Fruit fly (Drosophila melanogaster) whole organism, embryonic: ENCODE results near the gene hmw.

Experiments used
- Atf-2 ChIP-seq: fragments of 200-800 bp; sonication (Bioruptor generic); optimal IDR thresholded peaks from 2 replicates; lab custom pipeline; 2016; ENCODE audit warnings: missing biosample characterization, missing genetic modification characterization
- CG10274 ChIP-seq: fragments of 200-800 bp; sonication (Bioruptor generic); optimal IDR thresholded peaks from 3 replicates; lab custom pipeline; 2017; ENCODE audit warnings: missing biosample characterization, mild to moderate bottlenecking, missing genetic modification characterization
- CG10366 ChIP-seq: fragments of 200-800 bp; sonication (Bioruptor generic); IDR thresholded peaks from 2 replicates; pipeline ENCODE4 v1.3.6; 2022; ENCODE audit warnings: missing biosample characterization, missing genetic modification characterization
- CG11723 ChIP-seq: fragments of 200-800 bp; sonication (Bioruptor generic); optimal IDR thresholded peaks from 2 replicates; lab custom pipeline; 2017; ENCODE audit warnings: missing biosample characterization, mild to moderate bottlenecking, missing genetic modification characterization
- CG12744 ChIP-seq: fragments of 200-800 bp; sonication (Bioruptor generic); optimal IDR thresholded peaks from 2 replicates; lab custom pipeline; 2016; ENCODE audit warnings: missing biosample characterization, missing genetic modification characterization
- CG14667 ChIP-seq: fragments of 200-800 bp; sonication (Bioruptor generic); IDR thresholded peaks from 2 replicates; pipeline ENCODE4 v1.3.6; 2022; ENCODE audit warnings: missing biosample characterization, missing genetic modification characterization
- CG1647 ChIP-seq: fragments of 200-800 bp; sonication (Bioruptor generic); optimal IDR thresholded peaks from 3 replicates; lab custom pipeline; 2016; ENCODE audit warnings: missing biosample characterization, missing genetic modification characterization
- CG16813 ChIP-seq: fragments of 200-800 bp; sonication (Bioruptor generic); IDR thresholded peaks from 3 replicates; pipeline ENCODE4 v1.3.6; 2022; ENCODE audit warnings: missing biosample characterization, missing genetic modification characterization; ENCODE audit not compliant: partially characterized antibody
- CG17361 ChIP-seq: fragments of 200-800 bp; sonication (Bioruptor generic); IDR thresholded peaks from 3 replicates; pipeline ENCODE4 v1.3.6; 2022; ENCODE audit warnings: missing biosample characterization, missing genetic modification characterization
- CG17385 ChIP-seq: fragments of 200-800 bp; sonication (Bioruptor generic); optimal IDR thresholded peaks from 3 replicates; lab custom pipeline; 2018; ENCODE audit warnings: missing biosample characterization, mild to moderate bottlenecking, missing genetic modification characterization
- CG17829 ChIP-seq: fragments of 200-800 bp; optimal IDR thresholded peaks from 2 replicates; lab custom pipeline; 2019; ENCODE audit warnings: missing biosample characterization, mild to moderate bottlenecking, missing genetic modification characterization, moderate library complexity
- CG1792 ChIP-seq: fragments of 200-800 bp; sonication (Bioruptor generic); optimal IDR thresholded peaks from 2 replicates; lab custom pipeline; 2016; ENCODE audit warnings: missing biosample characterization, missing genetic modification characterization
- CG18262 ChIP-seq: fragments of 200-800 bp; optimal IDR thresholded peaks from 3 replicates; lab custom pipeline; 2019; ENCODE audit warnings: missing biosample characterization, mild to moderate bottlenecking, missing genetic modification characterization, moderate library complexity
- CG18619 ChIP-seq: fragments of 200-800 bp; sonication (Bioruptor generic); optimal IDR thresholded peaks from 3 replicates; lab custom pipeline; 2017; ENCODE audit warnings: missing biosample characterization, mild to moderate bottlenecking, missing genetic modification characterization
- CG2120 ChIP-seq: fragments of 200-800 bp; sonication (Bioruptor generic); optimal IDR thresholded peaks from 3 replicates; lab custom pipeline; 2016; ENCODE audit warnings: missing biosample characterization, missing genetic modification characterization
- CG2199 ChIP-seq: fragments of 200-800 bp; sonication (Bioruptor generic); IDR thresholded peaks from 3 replicates; pipeline ENCODE4 v1.3.6; 2022; ENCODE audit warnings: missing biosample characterization, missing genetic modification characterization
- CG6272 ChIP-seq: fragments of 200-800 bp; sonication (Bioruptor generic); IDR thresholded peaks from 2 replicates; pipeline ENCODE4 v1.3.6; 2022; ENCODE audit warnings: missing biosample characterization, missing genetic modification characterization
- CG6854 ChIP-seq: fragments of 200-800 bp; sonication (Bioruptor generic); optimal IDR thresholded peaks from 3 replicates; lab custom pipeline; 2017; ENCODE audit warnings: missing biosample characterization, mild to moderate bottlenecking, missing genetic modification characterization
- CG8281 ChIP-seq: fragments of 200-800 bp; sonication (Bioruptor generic); optimal IDR thresholded peaks from 2 replicates; lab custom pipeline; 2018; ENCODE audit warnings: missing biosample characterization, mild to moderate bottlenecking, missing genetic modification characterization, moderate library complexity
- Dfd ChIP-seq, 2 experiments: fragments of >200 bp; optimal IDR thresholded peaks; 2 replicates each; lab custom pipeline; 2017; ENCODE audit warnings: missing biosample characterization in 2 of 2, missing genetic modification characterization in 2 of 2
- E2f2 ChIP-seq: fragments of 200-800 bp; sonication (Bioruptor generic); IDR thresholded peaks from 2 replicates; pipeline ENCODE4 v1.3.6; 2022; ENCODE audit warnings: missing biosample characterization, missing genetic modification characterization
- ERR ChIP-seq: fragments of 200-800 bp; sonication (Bioruptor generic); optimal IDR thresholded peaks from 2 replicates; lab custom pipeline; 2016; ENCODE audit warnings: missing biosample characterization, missing genetic modification characterization
- Elba2 ChIP-seq: fragments of 200-800 bp; sonication (Bioruptor generic); optimal IDR thresholded peaks from 3 replicates; lab custom pipeline; 2016; ENCODE audit warnings: missing biosample characterization, missing genetic modification characterization
- Ets97D ChIP-seq: fragments of 200-800 bp; sonication (Bioruptor generic); optimal IDR thresholded peaks from 3 replicates; lab custom pipeline; 2016; ENCODE audit warnings: missing biosample characterization, missing genetic modification characterization
- HLH54F ChIP-seq: fragments of 200-800 bp; sonication (Bioruptor generic); optimal IDR thresholded peaks from 3 replicates; lab custom pipeline; 2016; ENCODE audit warnings: missing biosample characterization, missing genetic modification characterization
- Hand ChIP-seq: fragments of 200-800 bp; sonication (Bioruptor generic); optimal IDR thresholded peaks from 2 replicates; lab custom pipeline; 2017; ENCODE audit warnings: mild to moderate bottlenecking, missing biosample characterization, missing genetic modification reagents, missing genetic modification characterization
- Hr39 ChIP-seq: fragments of >200 bp; optimal IDR thresholded peaks from 2 replicates; lab custom pipeline; 2017
- Lim3 ChIP-seq: fragments of 200-800 bp; sonication (Bioruptor generic); IDR thresholded peaks from 2 replicates; pipeline ENCODE4 v1.3.6; 2022; ENCODE audit warnings: missing biosample characterization, missing genetic modification characterization
- Max ChIP-seq: fragments of 200-800 bp; sonication (Bioruptor generic); optimal IDR thresholded peaks from 2 replicates; lab custom pipeline; 2016; ENCODE audit warnings: missing biosample characterization, mild to moderate bottlenecking, missing genetic modification characterization
- Rfx ChIP-seq: fragments of 200-800 bp; sonication (Bioruptor generic); IDR thresholded peaks from 2 replicates; pipeline ENCODE4 v1.3.6; 2022; ENCODE audit warnings: missing biosample characterization, missing genetic modification characterization
- Vsx1 ChIP-seq: fragments of 200-800 bp; sonication (Bioruptor generic); optimal IDR thresholded peaks from 2 replicates; lab custom pipeline; 2017; ENCODE audit warnings: missing biosample characterization, mild to moderate bottlenecking, missing genetic modification characterization, missing genetic modification reagents
- Xrp1 ChIP-seq: fragments of 200-800 bp; sonication (Bioruptor generic); IDR thresholded peaks from 2 replicates; pipeline ENCODE4 v1.3.6; 2022; ENCODE audit warnings: missing biosample characterization, missing genetic modification characterization
- ash1 ChIP-seq: fragments of 200-800 bp; sonication (Bioruptor generic); optimal IDR thresholded peaks from 2 replicates; lab custom pipeline; 2018; ENCODE audit warnings: missing biosample characterization, mild to moderate bottlenecking, missing genetic modification characterization
- bowl ChIP-seq: fragments of 200-800 bp; sonication (Bioruptor generic); IDR thresholded peaks from 2 replicates; pipeline ENCODE4 v1.3.6; 2022; ENCODE audit warnings: missing biosample characterization, missing genetic modification characterization
- cad ChIP-seq: fragments of >200 bp; optimal IDR thresholded peaks from 2 replicates; lab custom pipeline; 2017; ENCODE audit warnings: missing biosample characterization, missing genetic modification characterization
- ci ChIP-seq: fragments of 200-800 bp; sonication (Bioruptor generic); IDR thresholded peaks from 3 replicates; pipeline ENCODE4 v1.3.6; 2022; ENCODE audit warnings: missing biosample characterization, missing genetic modification characterization
- dan ChIP-seq: fragments of 200-800 bp; sonication (Bioruptor generic); IDR thresholded peaks from 2 replicates; pipeline ENCODE4 v1.3.6; 2022; ENCODE audit warnings: missing biosample characterization, missing genetic modification characterization
- exex ChIP-seq: fragments of 200-800 bp; sonication (Bioruptor generic); optimal IDR thresholded peaks from 4 replicates; lab custom pipeline; 2018; ENCODE audit warnings: missing biosample characterization, mild to moderate bottlenecking, missing genetic modification characterization, moderate library complexity
- ftz-f1 ChIP-seq: fragments of 200-800 bp; sonication (Bioruptor generic); optimal IDR thresholded peaks from 2 replicates; lab custom pipeline; 2016; ENCODE audit warnings: missing biosample characterization, missing genetic modification characterization
- gsb ChIP-seq: fragments of 200-800 bp; sonication (Bioruptor generic); IDR thresholded peaks from 2 replicates; pipeline ENCODE4 v1.3.6; 2022; ENCODE audit warnings: missing biosample characterization, missing genetic modification characterization
- h ChIP-seq: fragments of >200 bp; optimal IDR thresholded peaks from 2 replicates; lab custom pipeline; 2017
- lov ChIP-seq, 2 experiments: fragments of 200-800 bp in 1 of 2; fragments of >200 bp in 1 of 2; sonication (Bioruptor generic) in 1 of 2; IDR thresholded peaks in 1 of 2; optimal IDR thresholded peaks in 1 of 2; 2 replicates in 1 of 2; 3 replicates in 1 of 2; pipeline versions ENCODE4 v1.3.6 to Lab custom; 2017 to 2022; ENCODE audit warnings: missing biosample characterization in 1 of 2, missing genetic modification characterization in 1 of 2
- mam ChIP-seq: fragments of 200-800 bp; sonication (Bioruptor generic); optimal IDR thresholded peaks from 3 replicates; lab custom pipeline; 2016; ENCODE audit warnings: missing biosample characterization, missing genetic modification characterization
- pho ChIP-seq: fragments of 200-800 bp; sonication (Bioruptor generic); optimal IDR thresholded peaks from 2 replicates; lab custom pipeline; 2016; ENCODE audit warnings: missing biosample characterization, missing genetic modification characterization
- rib ChIP-seq: fragments of 200-800 bp; sonication (Bioruptor generic); IDR thresholded peaks from 2 replicates; pipeline ENCODE4 v1.3.6; 2022; ENCODE audit warnings: missing biosample characterization, missing genetic modification characterization
- sd ChIP-seq: fragments of 200-800 bp; sonication (Bioruptor generic); optimal IDR thresholded peaks from 3 replicates; lab custom pipeline; 2018; ENCODE audit warnings: missing biosample characterization, mild to moderate bottlenecking, missing genetic modification characterization, moderate library complexity
- sens-2 ChIP-seq: fragments of 200-800 bp; sonication (Bioruptor generic); IDR thresholded peaks from 2 replicates; pipeline ENCODE4 v1.3.6; 2022; ENCODE audit warnings: missing biosample characterization, missing genetic modification characterization
- toy ChIP-seq: fragments of 200-800 bp; sonication (Bioruptor generic); IDR thresholded peaks from 2 replicates; pipeline ENCODE4 v1.3.6; 2022; ENCODE audit warnings: missing biosample characterization, missing genetic modification characterization
- trem ChIP-seq: fragments of 200-800 bp; optimal IDR thresholded peaks from 3 replicates; lab custom pipeline; 2019; ENCODE audit warnings: missing biosample characterization, mild to moderate bottlenecking, missing genetic modification characterization, moderate library complexity
- zfh2 ChIP-seq: fragments of 200-800 bp; sonication (Bioruptor generic); optimal IDR thresholded peaks from 2 replicates; lab custom pipeline; 2016; ENCODE audit warnings: missing biosample characterization, missing genetic modification characterization

The hmw gene

DNA sequence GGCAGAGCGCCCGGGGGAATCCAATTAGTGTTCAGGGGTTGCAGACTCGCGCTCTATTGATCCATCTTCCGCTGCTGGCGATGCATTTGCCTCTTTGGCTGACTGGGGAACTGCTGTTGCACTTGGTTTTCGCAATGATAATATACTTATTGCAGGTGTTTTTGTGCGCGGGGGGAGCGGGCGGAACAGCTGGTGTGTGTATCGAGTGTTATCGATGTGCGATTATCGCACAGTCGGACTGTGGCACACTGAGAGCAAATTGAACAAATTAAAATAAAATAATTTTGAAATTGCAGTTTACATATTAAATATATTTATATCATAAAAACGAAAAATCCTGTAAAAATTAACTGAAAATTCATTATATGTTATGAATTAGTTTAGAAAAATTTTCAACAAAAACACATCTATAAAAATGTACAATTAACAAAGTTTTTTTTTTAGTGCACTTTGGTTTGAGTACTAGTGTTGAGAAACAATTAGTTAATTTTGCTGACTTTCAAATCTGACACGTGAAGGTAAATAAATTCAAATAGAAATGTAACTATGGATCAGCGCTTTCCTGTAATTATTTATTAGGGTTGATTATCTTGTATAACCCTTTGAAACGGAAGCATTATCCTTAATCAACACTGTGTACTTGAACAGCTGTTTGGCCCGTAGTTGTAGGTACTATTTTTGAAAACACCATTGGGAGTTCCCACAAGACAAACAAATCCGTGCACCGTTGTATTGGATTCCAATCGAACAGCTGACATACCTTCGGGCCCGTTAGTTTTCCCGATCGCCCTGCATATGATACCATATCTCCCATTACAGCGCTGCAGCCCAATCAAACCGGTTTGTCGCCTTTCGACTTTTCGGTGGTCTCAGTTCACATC, 41.0 kb downstream of the hmw start, which contains the start of the genes Wdr37 and koko (continued):
- TF ChIP-seq Atf-2 (peak; percentile 69), CG17361 (GFP tag; lab: Robert Waterston, UW) (peak; percentile 100), Xrp1 (GFP tag; lab: Robert Waterston, UW) (peak; percentile 99), Ets97D (peak; percentile 29), CG2120 (peak; percentile 94), bowl (GFP tag; lab: Robert Waterston, UW) (peak; percentile 91), toy (GFP tag; lab: Robert Waterston, UW) (peak; percentile 94), CG17829 (tag; lab: Kevin White, UChicago) (peak; percentile 98), CG18619 (GFP tag; lab: Kevin White, UChicago) (peak; percentile 94), mam (GFP tag; lab: Kevin White, UChicago) (peak; percentile 83), sens-2 (peak; percentile 78), E2f2 (peak; percentile 86), Dfd (GFP tag; optimal IDR thresholded peaks at IDR 0.05; lab: Kevin White, UChicago) (no peak), Max (peak; percentile 92), trem (peak; percentile 94), ftz-f1 (peak; percentile 47), CG10274 (GFP tag; lab: Kevin White, UChicago) (peak; percentile 62), cad (GFP tag; lab: Kevin White, UChicago) (no peak), h (no peak), exex (tag; lab: Kevin White, UChicago) (peak; percentile 85), CG6272 (GFP tag; lab: Robert Waterston, UW) (peak; percentile 97), CG6854 (GFP tag; lab: Kevin White, UChicago) (peak; percentile 87), CG14667 (GFP tag; lab: Robert Waterston, UW) (peak; percentile 99), rib (GFP tag; lab: Robert Waterston, UW) (peak; percentile 97), ash1 (peak; percentile 3), Hand (GFP tag; lab: Kevin White, UChicago) (peak; percentile 85), ERR (peak; percentile 28), Lim3 (GFP tag; lab: Robert Waterston, UW) (peak; percentile 85), pho (peak; percentile 79), CG1647 (GFP tag; lab: Kevin White, UChicago) (peak; percentile 63), sd (tag; lab: Kevin White, UChicago) (peak; percentile 89), Hr39 (lab: Kevin White, UChicago) (no peak), CG17385 (peak; percentile 94), CG16813 (GFP tag; lab: Robert Waterston, UW) (0 out of 3 replicates have a peak, but pooled peaks have one; percentile 54), HLH54F (GFP tag; lab: Kevin White, UChicago) (peak; percentile 61), ci (GFP tag; lab: Robert Waterston, UW) (peak; percentile 88), CG11723 (peak; percentile 86), CG2199 (GFP tag; lab: Robert Waterston, UW) (peak; percentile 91), dan (GFP tag; lab: Robert Waterston, UW) (peak; percentile 91), CG12744 (GFP tag; lab: Kevin White, UChicago) (peak; percentile 61), CG10366 (GFP tag; lab: Robert Waterston, UW) (peak; percentile 97), CG8281 (tag; lab: Kevin White, UChicago) (peak; percentile 86), gsb (GFP tag; lab: Robert Waterston, UW) (peak; percentile 92), Elba2 (GFP tag; lab: Kevin White, UChicago) (peak; percentile 92), CG1792 (GFP tag; lab: Kevin White, UChicago) (peak; percentile 56), CG18262 (tag; lab: Kevin White, UChicago) (peak; percentile 98), Vsx1 (GFP tag; lab: Kevin White, UChicago) (peak; percentile 80), zfh2 (peak; percentile 55), Rfx (GFP tag; lab: Robert Waterston, UW) (peak; percentile 97), lov (optimal IDR thresholded peaks at IDR 0.05; lab: Kevin White, UChicago) (no peak), lov (GFP tag; IDR thresholded peaks at IDR 0.05; lab: Robert Waterston, UW) (peak; percentile 88; the same call in 2 of the 3 replicates)
